Fruit fly (Drosophila melanogaster): ENCODE measurements around the gene CG3402.

- TF ChIP-seq EcR (GFP tag; optimal IDR thresholded peaks at IDR 0.05) (no peak), pan (optimal IDR thresholded peaks at IDR 0.05) (no peak), psq (optimal IDR thresholded peaks at IDR 0.05) (no peak)
Measured at dm6 chr3L:638031-638414, 14.7 kb downstream of the CG3402 start.
